Worm (Caenorhabditis elegans): ENCODE data around the gene R08C7.4.

R08C7.4 gene

ce11 chrIV:4393488-4393887, 41.3 kb upstream of the R08C7.4 start:
- no peak for TF ChIP-seq nhr-19 (GFP tag; conservative IDR thresholded peaks at IDR 0.05)
- no peak for TF ChIP-seq alr-1 (tag; optimal IDR thresholded peaks at IDR 0.05; ENCODE audit: borderline replicate concordance)
- TF ChIP-seq zag-1 (tag; optimal IDR thresholded peaks at IDR 0.05), result no peak
- no peak for TF ChIP-seq mef-2 (tag; optimal IDR thresholded peaks at IDR 0.05)
- TF ChIP-seq lin-14 (GFP tag; optimal IDR thresholded peaks at IDR 0.05), result no peak
- no peak for TF ChIP-seq pag-3 (tag; optimal IDR thresholded peaks at IDR 0.05; ENCODE audit: borderline replicate concordance, insufficient read depth)
- no peak for TF ChIP-seq blmp-1 (tag; optimal IDR thresholded peaks at IDR 0.05)
- TF ChIP-seq fos-1 (tag; optimal IDR thresholded peaks at IDR 0.05), result no peak
- TF ChIP-seq lir-3 (tag; optimal IDR thresholded peaks at IDR 0.05; ENCODE audit: poor library complexity), result no peak
- no peak for TF ChIP-seq nhr-84 (tag; optimal IDR thresholded peaks at IDR 0.05)
- TF ChIP-seq ceh-88 (GFP tag; IDR thresholded peaks at IDR 0.05), result no peak
- TF ChIP-seq nhr-237 (tag; optimal IDR thresholded peaks at IDR 0.05), result no peak
- TF ChIP-seq ceh-8 (GFP tag; optimal IDR thresholded peaks at IDR 0.05), result no peak
- TF ChIP-seq sup-37 (GFP tag; optimal IDR thresholded peaks at IDR 0.05), result no peak
- no peak for TF ChIP-seq lin-39 (tag; optimal IDR thresholded peaks at IDR 0.05)
- no peak for TF ChIP-seq snpc-4 (tag; optimal IDR thresholded peaks at IDR 0.05)
- TF ChIP-seq nhr-76 (tag; optimal IDR thresholded peaks at IDR 0.05), result no peak
- no peak for TF ChIP-seq nhr-47 (tag; optimal IDR thresholded peaks at IDR 0.05)

ce11 chrIV:4393942-4394460, 40.8 kb upstream of the R08C7.4 start, which contains the start of gene ell-1:
Gene ell-1 (plus strand): TSS chrIV:4394410.
- no peak for TF ChIP-seq nhr-237 (tag; optimal IDR thresholded peaks at IDR 0.05)
- no peak for TF ChIP-seq fkh-8 (tag; optimal IDR thresholded peaks at IDR 0.05)
- TF ChIP-seq lir-3 (tag; optimal IDR thresholded peaks at IDR 0.05; ENCODE audit: poor library complexity), result no peak
- no peak for TF ChIP-seq C34B4.2 (tag; optimal IDR thresholded peaks at IDR 0.05)
- no peak for TF ChIP-seq C16A3.4 (tag; optimal IDR thresholded peaks at IDR 0.05)
- no peak for TF ChIP-seq ceh-8 (GFP tag; optimal IDR thresholded peaks at IDR 0.05)
- TF ChIP-seq lin-15B (tag; optimal IDR thresholded peaks at IDR 0.05), result no peak
- TF ChIP-seq rnt-1 (tag; optimal IDR thresholded peaks at IDR 0.05), result no peak
- TF ChIP-seq Y116A8C.19 (tag; optimal IDR thresholded peaks at IDR 0.05; ENCODE audit: borderline replicate concordance), result no peak
- TF ChIP-seq dpl-1 (GFP tag; optimal IDR thresholded peaks at IDR 0.05), result no peak
- TF ChIP-seq F16B12.6 (tag; optimal IDR thresholded peaks at IDR 0.05), result no peak
- no peak for TF ChIP-seq nhr-77 (tag; optimal IDR thresholded peaks at IDR 0.05)
- no peak for TF ChIP-seq aha-1 (tag; optimal IDR thresholded peaks at IDR 0.05)
- TF ChIP-seq sox-4 (tag; optimal IDR thresholded peaks at IDR 0.05), result no peak

- no peak for TF ChIP-seq ztf-4 (tag; optimal IDR thresholded peaks at IDR 0.05)
- TF ChIP-seq nhr-76 (tag; optimal IDR thresholded peaks at IDR 0.05), result no peak
- TF ChIP-seq lin-13 (GFP tag; optimal IDR thresholded peaks at IDR 0.05), result no peak
- no peak for TF ChIP-seq C34B4.2 (tag; optimal IDR thresholded peaks at IDR 0.05)
- no peak for TF ChIP-seq fkh-10 (GFP tag; optimal IDR thresholded peaks at IDR 0.05)
- no peak for TF ChIP-seq nhr-90 (tag; optimal IDR thresholded peaks at IDR 0.05; ENCODE audit: poor library complexity)
- TF ChIP-seq lsy-2 (tag; optimal IDR thresholded peaks at IDR 0.05), result no peak
- TF ChIP-seq nhr-19 (GFP tag; conservative IDR thresholded peaks at IDR 0.05), result no peak
Measured at ce11 chrIV:4395555-4395954, 39.3 kb upstream of the R08C7.4 start.

- TF ChIP-seq hpl-2 (GFP tag; optimal IDR thresholded peaks at IDR 0.05) (no peak), hlh-17 (GFP tag; optimal IDR thresholded peaks at IDR 0.05; ENCODE audit: borderline replicate concordance) (no peak), grh-1 (GFP tag; IDR thresholded peaks at IDR 0.05) (peak; percentile 74), mdl-1 (tag; optimal IDR thresholded peaks at IDR 0.05) (no peak), pax-3 (tag; optimal IDR thresholded peaks at IDR 0.05) (no peak), dsc-1 (tag; optimal IDR thresholded peaks at IDR 0.05) (no peak), tlp-1 (tag; optimal IDR thresholded peaks at IDR 0.05) (no peak), ceh-82 (tag; optimal IDR thresholded peaks at IDR 0.05) (no peak), ceh-88 (GFP tag; IDR thresholded peaks at IDR 0.05) (no peak), ztf-4 (tag; optimal IDR thresholded peaks at IDR 0.05) (peak; percentile 42), snu-23 (GFP tag; optimal IDR thresholded peaks at IDR 0.05) (peak; percentile 42), blmp-1 (tag; optimal IDR thresholded peaks at IDR 0.05) (peak; percentile 46), C04F5.9 (tag; optimal IDR thresholded peaks at IDR 0.05) (no peak), lin-39 (tag; optimal IDR thresholded peaks at IDR 0.05) (no peak), nhr-71 (tag; optimal IDR thresholded peaks at IDR 0.05) (peak; percentile 26), nhr-84 (tag; optimal IDR thresholded peaks at IDR 0.05) (no peak), lin-35 (GFP tag; optimal IDR thresholded peaks at IDR 0.05) (peak in 1 of 2 experiments; percentile 20)
Measured at ce11 chrIV:4396052-4396821, 38.6 kb upstream of the R08C7.4 start.
